Fruit fly (Drosophila melanogaster): Measurements from ENCODE around the gene Icmt.

Icmt gene

dm6 chr3L:13041292-13042067 lies 23.4 kb downstream of the Icmt start, which contains the start of gene RpS4:
Gene RpS4, plus strand, starts transcription at chr3L:13041756.
- TF ChIP-seq cic (GFP tag; optimal IDR thresholded peaks at IDR 0.05) (peak; percentile 61), toe (GFP tag; optimal IDR thresholded peaks at IDR 0.05) (peak; percentile 81), kay (GFP tag; ENCODE audit: borderline replicate concordance) (no peak), Hr96 (GFP tag; optimal IDR thresholded peaks at IDR 0.05) (peak; percentile 88), Clk (GFP tag; optimal IDR thresholded peaks at IDR 0.05) (peak; percentile 76), tj (GFP tag; optimal IDR thresholded peaks at IDR 0.05) (peak; percentile 71), cnc (optimal IDR thresholded peaks at IDR 0.05) (no peak), CG14711 (tag; optimal IDR thresholded peaks at IDR 0.05) (peak; percentile 75), CG11617 (GFP tag; optimal IDR thresholded peaks at IDR 0.05) (peak; percentile 91), Crg-1 (GFP tag; optimal IDR thresholded peaks at IDR 0.05) (peak; percentile 93), CG12768 (GFP tag; optimal IDR thresholded peaks at IDR 0.05) (peak; percentile 92), pad (GFP tag; optimal IDR thresholded peaks at IDR 0.05) (peak; percentile 79), ovo (GFP tag; optimal IDR thresholded peaks at IDR 0.05) (peak; percentile 88), CG1620 (GFP tag; optimal IDR thresholded peaks at IDR 0.05) (peak; percentile 95), bab1 (GFP tag; optimal IDR thresholded peaks at IDR 0.05) (peak; percentile 93), CG5204 (GFP tag; optimal IDR thresholded peaks at IDR 0.05) (no peak), CG7101 (tag; optimal IDR thresholded peaks at IDR 0.05) (peak; percentile 91), Mnt (GFP tag; optimal IDR thresholded peaks at IDR 0.05) (peak; percentile 98), CG7045 (GFP tag; optimal IDR thresholded peaks at IDR 0.05) (peak; percentile 89), CG33017 (tag; optimal IDR thresholded peaks at IDR 0.05) (peak; percentile 84)

dm6 chr3L:13044335-13044814 lies 26.3 kb downstream of the Icmt start, which contains the start of gene Syx13:
Gene Syx13, plus strand, starts transcription at chr3L:13044434.
- TF ChIP-seq toe (GFP tag; optimal IDR thresholded peaks at IDR 0.05): no peak
- peak; percentile 62 for TF ChIP-seq CG11617 (GFP tag; optimal IDR thresholded peaks at IDR 0.05)
- TF ChIP-seq CG12768 (GFP tag; optimal IDR thresholded peaks at IDR 0.05): peak; percentile 3
- peak; percentile 61 for TF ChIP-seq cic (GFP tag; optimal IDR thresholded peaks at IDR 0.05)
- TF ChIP-seq bab1 (GFP tag; optimal IDR thresholded peaks at IDR 0.05): peak; percentile 51
- TF ChIP-seq tj (GFP tag; optimal IDR thresholded peaks at IDR 0.05): peak; percentile 6
- no peak for TF ChIP-seq Hr96 (GFP tag; optimal IDR thresholded peaks at IDR 0.05)
- TF ChIP-seq pad (GFP tag; optimal IDR thresholded peaks at IDR 0.05): peak; percentile 49
- TF ChIP-seq CG14711 (tag; optimal IDR thresholded peaks at IDR 0.05): peak; percentile 22
- TF ChIP-seq CG7101 (tag; optimal IDR thresholded peaks at IDR 0.05): no peak
- peak; percentile 4 for TF ChIP-seq CG1620 (GFP tag; optimal IDR thresholded peaks at IDR 0.05)
- no peak for TF ChIP-seq Crg-1 (GFP tag; optimal IDR thresholded peaks at IDR 0.05)
- TF ChIP-seq Clk (GFP tag; optimal IDR thresholded peaks at IDR 0.05): no peak
- no peak for TF ChIP-seq CG7045 (GFP tag; optimal IDR thresholded peaks at IDR 0.05)
- TF ChIP-seq kay (GFP tag; ENCODE audit: borderline replicate concordance): no peak
- no peak for TF ChIP-seq ovo (GFP tag; optimal IDR thresholded peaks at IDR 0.05)
- TF ChIP-seq CG5204 (GFP tag; optimal IDR thresholded peaks at IDR 0.05): no peak
- TF ChIP-seq cnc (optimal IDR thresholded peaks at IDR 0.05): no peak
- TF ChIP-seq CG33017 (tag; optimal IDR thresholded peaks at IDR 0.05): no peak
- TF ChIP-seq Mnt (GFP tag; optimal IDR thresholded peaks at IDR 0.05): peak; percentile 73

- no peak for TF ChIP-seq pad (GFP tag; optimal IDR thresholded peaks at IDR 0.05)
- peak; percentile 36 for TF ChIP-seq bab1 (GFP tag; optimal IDR thresholded peaks at IDR 0.05)
- peak; percentile 26 for TF ChIP-seq Mnt (GFP tag; optimal IDR thresholded peaks at IDR 0.05)
Measured at dm6 chr3L:13046758-13047157, 28.7 kb downstream of the Icmt start, which contains the start of gene CG11279. Gene CG11279, plus strand, starts transcription at chr3L:13046977.

- TF ChIP-seq CG12768 (GFP tag; optimal IDR thresholded peaks at IDR 0.05) (no peak), CG14711 (tag; optimal IDR thresholded peaks at IDR 0.05) (no peak), CG33017 (tag; optimal IDR thresholded peaks at IDR 0.05) (no peak), bab1 (GFP tag; optimal IDR thresholded peaks at IDR 0.05) (no peak), cic (GFP tag; optimal IDR thresholded peaks at IDR 0.05) (no peak), pad (GFP tag; optimal IDR thresholded peaks at IDR 0.05) (no peak), cnc (optimal IDR thresholded peaks at IDR 0.05) (no peak), CG1620 (GFP tag; optimal IDR thresholded peaks at IDR 0.05) (no peak), kay (GFP tag; ENCODE audit: borderline replicate concordance) (no peak), toe (GFP tag; optimal IDR thresholded peaks at IDR 0.05) (no peak), CG7045 (GFP tag; optimal IDR thresholded peaks at IDR 0.05) (no peak), CG5204 (GFP tag; optimal IDR thresholded peaks at IDR 0.05) (no peak)
Measured at dm6 chr3L:13049671-13050070, 31.6 kb downstream of the Icmt start.

- TF ChIP-seq CG1620 (GFP tag; optimal IDR thresholded peaks at IDR 0.05): no peak
- TF ChIP-seq toe (GFP tag; optimal IDR thresholded peaks at IDR 0.05): no peak
- TF ChIP-seq CG5204 (GFP tag; optimal IDR thresholded peaks at IDR 0.05): no peak
- no peak for TF ChIP-seq Hr96 (GFP tag; optimal IDR thresholded peaks at IDR 0.05)
- TF ChIP-seq cic (GFP tag; optimal IDR thresholded peaks at IDR 0.05): no peak
- no peak for TF ChIP-seq ovo (GFP tag; optimal IDR thresholded peaks at IDR 0.05)
- no peak for TF ChIP-seq Crg-1 (GFP tag; optimal IDR thresholded peaks at IDR 0.05)
- no peak for TF ChIP-seq bab1 (GFP tag; optimal IDR thresholded peaks at IDR 0.05)
- TF ChIP-seq CG7101 (tag; optimal IDR thresholded peaks at IDR 0.05): no peak
- TF ChIP-seq tj (GFP tag; optimal IDR thresholded peaks at IDR 0.05): no peak
- TF ChIP-seq kay (GFP tag; ENCODE audit: borderline replicate concordance): no peak
- no peak for TF ChIP-seq CG7045 (GFP tag; optimal IDR thresholded peaks at IDR 0.05)
- no peak for TF ChIP-seq CG14711 (tag; optimal IDR thresholded peaks at IDR 0.05)
- no peak for TF ChIP-seq CG12768 (GFP tag; optimal IDR thresholded peaks at IDR 0.05)
- TF ChIP-seq Mnt (GFP tag; optimal IDR thresholded peaks at IDR 0.05): no peak
- TF ChIP-seq pad (GFP tag; optimal IDR thresholded peaks at IDR 0.05): no peak
- TF ChIP-seq CG11617 (GFP tag; optimal IDR thresholded peaks at IDR 0.05): no peak
- no peak for TF ChIP-seq cnc (optimal IDR thresholded peaks at IDR 0.05)
Measured at dm6 chr3L:13050675-13051202, 32.7 kb downstream of the Icmt start.

All from whole organism, adult.